Worm (Caenorhabditis elegans): ENCODE measurements around the gene F26F2.1.

F26F2.1 gene

ce11 chrV:20534072-20534471, 27.6 kb downstream of the F26F2.1 start, which contains the start of gene famh-161:
famh-161 (minus strand) TSS chrV:20534172.
- TF ChIP-seq nhr-12 (tag; optimal IDR thresholded peaks at IDR 0.05) (no peak), ces-1 (GFP tag; optimal IDR thresholded peaks at IDR 0.05) (peak; percentile 15), ham-2 (GFP tag; optimal IDR thresholded peaks at IDR 0.05) (no peak), lsy-2 (tag; optimal IDR thresholded peaks at IDR 0.05) (no peak), M03D4.4 (tag; optimal IDR thresholded peaks at IDR 0.05) (no peak), bed-3 (GFP tag; optimal IDR thresholded peaks at IDR 0.05) (no peak), snpc-4 (tag; optimal IDR thresholded peaks at IDR 0.05) (no peak)

- TF ChIP-seq lin-13 (tag; optimal IDR thresholded peaks at IDR 0.05): no peak
- TF ChIP-seq elt-3 (tag; optimal IDR thresholded peaks at IDR 0.05): no peak
- no peak for TF ChIP-seq nhr-2 (tag; optimal IDR thresholded peaks at IDR 0.05)
- no peak for TF ChIP-seq ces-1 (GFP tag; optimal IDR thresholded peaks at IDR 0.05)
- no peak for TF ChIP-seq bed-3 (GFP tag; optimal IDR thresholded peaks at IDR 0.05)
- no peak for TF ChIP-seq ztf-11 (tag; optimal IDR thresholded peaks at IDR 0.05)
- no peak for TF ChIP-seq nhr-28 (tag; optimal IDR thresholded peaks at IDR 0.05)
- no peak for TF ChIP-seq ceh-39 (tag; optimal IDR thresholded peaks at IDR 0.05)
- no peak for TF ChIP-seq cnd-1 (tag; optimal IDR thresholded peaks at IDR 0.05)
- no peak for TF ChIP-seq elt-1 (tag; optimal IDR thresholded peaks at IDR 0.05; ENCODE audit: borderline replicate concordance, insufficient read depth)
- no peak for TF ChIP-seq tbx-8 (GFP tag; optimal IDR thresholded peaks at IDR 0.05)
- no peak for TF ChIP-seq flh-1 (GFP tag; optimal IDR thresholded peaks at IDR 0.05)
- TF ChIP-seq sem-2 (GFP tag; optimal IDR thresholded peaks at IDR 0.05): no peak
- TF ChIP-seq M03D4.4 (tag; optimal IDR thresholded peaks at IDR 0.05): no peak
- no peak for TF ChIP-seq hlh-1 (tag; optimal IDR thresholded peaks at IDR 0.05)
- TF ChIP-seq lin-32 (GFP tag; optimal IDR thresholded peaks at IDR 0.05): no peak
- no peak for TF ChIP-seq drap-1 (GFP tag; optimal IDR thresholded peaks at IDR 0.05)
Measured at ce11 chrV:20527493-20527892, 34.2 kb downstream of the F26F2.1 start, which contains the start of gene Y38H6C.13. Y38H6C.13 (plus strand) TSS chrV:20527793.

- TF ChIP-seq elt-1 (tag; optimal IDR thresholded peaks at IDR 0.05; ENCODE audit: borderline replicate concordance, insufficient read depth): no peak
- TF ChIP-seq nhr-2 (tag; optimal IDR thresholded peaks at IDR 0.05): no peak
- no peak for TF ChIP-seq nhr-12 (tag; optimal IDR thresholded peaks at IDR 0.05)
Measured at ce11 chrV:20525816-20526459, 35.8 kb downstream of the F26F2.1 start, which contains the start of the genes srh-166 and Y38H6C.24. srh-166 (minus strand) TSS chrV:20525866. Y38H6C.24 (plus strand) TSS chrV:20526435.

ce11 chrV:20522219-20522618, 39.5 kb downstream of the F26F2.1 start, which contains the start of the genes Y38H6C.9 and fbxa-150:
Y38H6C.9 (minus strand) TSS chrV:20522270.
fbxa-150 (plus strand) TSS chrV:20522598.
- TF ChIP-seq lin-32 (GFP tag; optimal IDR thresholded peaks at IDR 0.05) (no peak), nhr-2 (tag; optimal IDR thresholded peaks at IDR 0.05) (no peak), ceh-39 (tag; optimal IDR thresholded peaks at IDR 0.05) (no peak), ztf-11 (tag; optimal IDR thresholded peaks at IDR 0.05) (no peak), sptf-1 (tag; optimal IDR thresholded peaks at IDR 0.05) (no peak), mls-2 (tag; optimal IDR thresholded peaks at IDR 0.05) (no peak), mep-1 (tag; optimal IDR thresholded peaks at IDR 0.05) (no peak), nhr-237 (tag; optimal IDR thresholded peaks at IDR 0.05) (no peak)

ce11 chrV:20518927-20519326, 42.8 kb downstream of the F26F2.1 start, which contains the start of gene Y38H6C.25:
Y38H6C.25 (plus strand) TSS chrV:20519227.
- TF ChIP-seq nhr-76 (tag; optimal IDR thresholded peaks at IDR 0.05): no peak
- TF ChIP-seq flh-1 (GFP tag; optimal IDR thresholded peaks at IDR 0.05): no peak
- no peak for TF ChIP-seq M03D4.4 (tag; optimal IDR thresholded peaks at IDR 0.05)
- TF ChIP-seq cnd-1 (tag; optimal IDR thresholded peaks at IDR 0.05): no peak
- TF ChIP-seq ceh-39 (tag; optimal IDR thresholded peaks at IDR 0.05): no peak
- TF ChIP-seq hlh-1 (tag; optimal IDR thresholded peaks at IDR 0.05): no peak

- TF ChIP-seq lin-13 (tag; optimal IDR thresholded peaks at IDR 0.05) (no peak), pha-4 (tag; optimal IDR thresholded peaks at IDR 0.05) (no peak), blmp-1 (tag; optimal IDR thresholded peaks at IDR 0.05) (no peak), nhr-76 (tag; optimal IDR thresholded peaks at IDR 0.05) (no peak), bed-3 (GFP tag; optimal IDR thresholded peaks at IDR 0.05) (no peak), nhr-12 (tag; optimal IDR thresholded peaks at IDR 0.05) (no peak), ztf-11 (tag; optimal IDR thresholded peaks at IDR 0.05) (no peak), nhr-28 (tag; optimal IDR thresholded peaks at IDR 0.05) (no peak), ceh-43 (GFP tag; optimal IDR thresholded peaks at IDR 0.05) (no peak), ham-2 (GFP tag; optimal IDR thresholded peaks at IDR 0.05) (no peak), elt-1 (tag; optimal IDR thresholded peaks at IDR 0.05; ENCODE audit: borderline replicate concordance, insufficient read depth) (no peak), unc-120 (tag; optimal IDR thresholded peaks at IDR 0.05; ENCODE audit: poor library complexity, severe bottlenecking) (no peak), lsy-2 (tag; optimal IDR thresholded peaks at IDR 0.05) (no peak), lin-32 (GFP tag; optimal IDR thresholded peaks at IDR 0.05) (no peak), nhr-2 (tag; optimal IDR thresholded peaks at IDR 0.05) (no peak)
Measured at ce11 chrV:20517005-20517404, 44.7 kb downstream of the F26F2.1 start.

Data from whole organism, mixed stage, embryonic.